Worm (Caenorhabditis elegans): ENCODE data around the gene mrpl-21.

ce11 chrIII:4231372-4231771, 12.0 kb downstream of the mrpl-21 start:
- TF ChIP-seq ama-1 (optimal IDR thresholded peaks at IDR 0.05) (no peak), tbx-11 (GFP tag; IDR thresholded peaks at IDR 0.05) (no peak), flt-1 (GFP tag; IDR thresholded peaks at IDR 0.05) (no peak), hnd-1 (tag; optimal IDR thresholded peaks at IDR 0.05) (no peak), tra-4 (tag; optimal IDR thresholded peaks at IDR 0.05) (no peak), ceh-36 (tag; optimal IDR thresholded peaks at IDR 0.05) (no peak), pes-1 (GFP tag; IDR thresholded peaks at IDR 0.05) (no peak), scrt-1 (GFP tag; IDR thresholded peaks at IDR 0.05) (no peak), aly-1 (tag; optimal IDR thresholded peaks at IDR 0.05) (no peak), hmbx-1 (tag; optimal IDR thresholded peaks at IDR 0.05) (no peak), hmg-4 (GFP tag; optimal IDR thresholded peaks at IDR 0.05) (no peak), B0310.2 (tag; optimal IDR thresholded peaks at IDR 0.05) (no peak), F13C5.2 (tag; optimal IDR thresholded peaks at IDR 0.05) (no peak)

All from whole organism, early embryonic.